Fruit fly (Drosophila melanogaster) whole organism, adult: ENCODE results near the gene Sfp38D.

ENCODE experiments used
- CG11617 ChIP-seq: fragments of 200-800 bp; sonication (Bioruptor generic); optimal IDR thresholded peaks from 2 replicates; lab custom pipeline; 2017; ENCODE audit warnings: mild to moderate bottlenecking, missing biosample characterization, missing genetic modification reagents, missing genetic modification characterization
- CG12768 ChIP-seq: fragments of 200-800 bp; sonication (Bioruptor generic); optimal IDR thresholded peaks from 2 replicates; lab custom pipeline; 2017; ENCODE audit warnings: missing biosample characterization, missing genetic modification characterization, mild to moderate bottlenecking, moderate library complexity, missing genetic modification reagents
- CG14711 ChIP-seq: fragments of 200-800 bp; sonication (Bioruptor generic); optimal IDR thresholded peaks from 2 replicates; lab custom pipeline; 2018; ENCODE audit warnings: missing biosample characterization, mild to moderate bottlenecking, missing genetic modification characterization, moderate library complexity
- CG1620 ChIP-seq: fragments of 200-800 bp; sonication (Bioruptor generic); optimal IDR thresholded peaks from 2 replicates; lab custom pipeline; 2016; ENCODE audit warnings: missing biosample characterization, missing genetic modification characterization
- CG33017 ChIP-seq: fragments of 200-800 bp; sonication (Bioruptor generic); optimal IDR thresholded peaks from 2 replicates; lab custom pipeline; 2018; ENCODE audit warnings: missing biosample characterization, mild to moderate bottlenecking, missing genetic modification characterization, moderate library complexity
- CG5204 ChIP-seq: fragments of 200-800 bp; sonication (Bioruptor generic); optimal IDR thresholded peaks from 2 replicates; lab custom pipeline; 2016; ENCODE audit warnings: missing biosample characterization, missing genetic modification characterization
- CG7045 ChIP-seq: fragments of 200-800 bp; sonication (Bioruptor generic); optimal IDR thresholded peaks from 2 replicates; lab custom pipeline; 2017; ENCODE audit warnings: missing biosample characterization, mild to moderate bottlenecking, missing genetic modification characterization
- CG7101 ChIP-seq: fragments of 200-800 bp; sonication (Bioruptor generic); optimal IDR thresholded peaks from 2 replicates; lab custom pipeline; 2018; ENCODE audit warnings: missing biosample characterization, mild to moderate bottlenecking, missing genetic modification characterization, moderate library complexity
- Clk ChIP-seq: fragments of 200-800 bp; sonication (Bioruptor generic); optimal IDR thresholded peaks from 2 replicates; lab custom pipeline; 2017; ENCODE audit warnings: missing biosample characterization, missing genetic modification characterization
- Crg-1 ChIP-seq: fragments of 200-800 bp; sonication (Bioruptor generic); optimal IDR thresholded peaks from 2 replicates; lab custom pipeline; 2016; ENCODE audit warnings: missing biosample characterization, missing genetic modification characterization
- Hr96 ChIP-seq: fragments of 200-800 bp; sonication (Bioruptor generic); optimal IDR thresholded peaks from 2 replicates; lab custom pipeline; 2016; ENCODE audit warnings: missing biosample characterization, missing genetic modification characterization
- Mnt ChIP-seq: fragments of 200-800 bp; sonication (Bioruptor generic); optimal IDR thresholded peaks from 2 replicates; lab custom pipeline; 2016; ENCODE audit warnings: missing biosample characterization, mild to moderate bottlenecking, missing genetic modification characterization
- bab1 ChIP-seq: fragments of 200-800 bp; sonication (Bioruptor generic); optimal IDR thresholded peaks from 3 replicates; lab custom pipeline; 2019; ENCODE audit warnings: missing biosample characterization, mild to moderate bottlenecking, missing genetic modification characterization, moderate library complexity
- cic ChIP-seq: fragments of 200-800 bp; sonication (Bioruptor generic); optimal IDR thresholded peaks from 2 replicates; lab custom pipeline; 2017; ENCODE audit warnings: missing biosample characterization, mild to moderate bottlenecking, missing genetic modification characterization, moderate library complexity
- cnc ChIP-seq, 2 experiments: fragments of >200 bp; optimal IDR thresholded peaks; 2 replicates each; lab custom pipeline; 2017
- kay ChIP-seq: fragments of 200-800 bp; sonication (Bioruptor generic); peaks from one replicate; lab custom pipeline; 2016; ENCODE audit warnings: missing biosample characterization, missing genetic modification characterization, borderline replicate concordance
- ovo ChIP-seq: fragments of 200-800 bp; sonication (Bioruptor generic); optimal IDR thresholded peaks from 2 replicates; lab custom pipeline; 2016; ENCODE audit warnings: missing biosample characterization, missing genetic modification characterization
- pad ChIP-seq: fragments of 200-800 bp; sonication (Bioruptor generic); optimal IDR thresholded peaks from 3 replicates; lab custom pipeline; 2017; ENCODE audit warnings: missing biosample characterization, missing genetic modification characterization, mild to moderate bottlenecking, moderate library complexity, missing genetic modification reagents
- tj ChIP-seq: fragments of 200-800 bp; sonication (Bioruptor generic); optimal IDR thresholded peaks from 3 replicates; lab custom pipeline; 2017; ENCODE audit warnings: missing biosample characterization, mild to moderate bottlenecking, missing genetic modification characterization, moderate library complexity
- toe ChIP-seq: fragments of 200-800 bp; sonication (Bioruptor generic); optimal IDR thresholded peaks from 2 replicates; lab custom pipeline; 2016; ENCODE audit warnings: missing biosample characterization, missing genetic modification characterization

Sfp38D gene

DNA sequence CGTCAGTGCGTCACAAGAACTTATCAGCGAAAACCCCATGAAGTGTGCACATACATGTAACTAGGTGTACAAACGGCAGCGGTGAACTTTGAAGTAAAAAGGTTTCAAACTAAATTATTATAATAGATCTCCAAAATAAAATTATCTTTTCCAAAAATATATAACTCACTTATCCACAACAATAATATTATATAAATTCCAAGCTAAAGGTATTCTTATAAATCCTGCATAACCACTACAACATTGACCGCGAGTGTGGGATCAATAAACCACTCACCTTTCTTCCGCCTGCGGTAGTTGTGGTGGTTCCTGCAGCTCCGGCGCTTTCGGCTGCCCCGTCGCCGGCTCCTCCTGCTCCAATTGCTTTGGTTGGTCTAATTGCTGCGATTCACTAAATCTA lies 34.0 kb downstream of the Sfp38D start:
- TF ChIP-seq Clk (GFP tag; lab: Kevin White, UChicago): peak; percentile 54
- TF ChIP-seq CG14711 (tag; lab: Kevin White, UChicago): peak; percentile 49
- TF ChIP-seq CG7045 (GFP tag; lab: Kevin White, UChicago): peak; percentile 17
- TF ChIP-seq pad: peak; percentile 12
- TF ChIP-seq kay: no peak
- no peak for TF ChIP-seq CG1620 (GFP tag; lab: Kevin White, UChicago)
- TF ChIP-seq CG7101 (tag; lab: Kevin White, UChicago): peak; percentile 68
- no peak for TF ChIP-seq ovo (GFP tag; lab: Kevin White, UChicago)
- no peak for TF ChIP-seq cnc (optimal IDR thresholded peaks at IDR 0.05; lab: Kevin White, UChicago)
- TF ChIP-seq bab1: no peak
- TF ChIP-seq CG33017 (tag; lab: Kevin White, UChicago): peak; percentile 59
- no peak for TF ChIP-seq Crg-1 (GFP tag; lab: Kevin White, UChicago)
- TF ChIP-seq Hr96: no peak
- TF ChIP-seq cic (GFP tag; lab: Kevin White, UChicago): no peak
- TF ChIP-seq tj (GFP tag; lab: Kevin White, UChicago): no peak
- TF ChIP-seq CG12768 (GFP tag; lab: Kevin White, UChicago): peak; percentile 72
- TF ChIP-seq toe (GFP tag; lab: Kevin White, UChicago): no peak
- no peak for TF ChIP-seq CG5204 (GFP tag; lab: Kevin White, UChicago)
- TF ChIP-seq Mnt (GFP tag; lab: Kevin White, UChicago): peak; percentile 7
- no peak for TF ChIP-seq CG11617 (GFP tag; lab: Kevin White, UChicago)

- TF ChIP-seq cnc (optimal IDR thresholded peaks at IDR 0.05; lab: Kevin White, UChicago) (no peak), CG33017 (tag; lab: Kevin White, UChicago) (peak; percentile 29), CG14711 (tag; lab: Kevin White, UChicago) (peak; percentile 45), tj (GFP tag; lab: Kevin White, UChicago) (peak; percentile 21), CG1620 (GFP tag; lab: Kevin White, UChicago) (peak; percentile 10), ovo (GFP tag; lab: Kevin White, UChicago) (no peak), bab1 (peak; percentile 58), Hr96 (no peak), CG7045 (GFP tag; lab: Kevin White, UChicago) (peak; percentile 13), toe (GFP tag; lab: Kevin White, UChicago) (peak; percentile 20), Crg-1 (GFP tag; lab: Kevin White, UChicago) (peak; percentile 23), Clk (GFP tag; lab: Kevin White, UChicago) (no peak), CG7101 (tag; lab: Kevin White, UChicago) (peak; percentile 37), pad (peak; percentile 15), cic (GFP tag; lab: Kevin White, UChicago) (peak; percentile 47), CG5204 (GFP tag; lab: Kevin White, UChicago) (no peak), Mnt (GFP tag; lab: Kevin White, UChicago) (peak; percentile 46), CG12768 (GFP tag; lab: Kevin White, UChicago) (no peak), CG11617 (GFP tag; lab: Kevin White, UChicago) (peak; percentile 23), kay (peak; percentile 64)
These were observed 35.2 kb downstream of the Sfp38D start, which contains the start of the genes CG31678 and IKKepsilon for dm6 chr2L:20675875-20676274. Gene CG31678 (minus strand): TSS chr2L:20675941. Gene IKKepsilon (plus strand): TSS chr2L:20676045.

DNA sequence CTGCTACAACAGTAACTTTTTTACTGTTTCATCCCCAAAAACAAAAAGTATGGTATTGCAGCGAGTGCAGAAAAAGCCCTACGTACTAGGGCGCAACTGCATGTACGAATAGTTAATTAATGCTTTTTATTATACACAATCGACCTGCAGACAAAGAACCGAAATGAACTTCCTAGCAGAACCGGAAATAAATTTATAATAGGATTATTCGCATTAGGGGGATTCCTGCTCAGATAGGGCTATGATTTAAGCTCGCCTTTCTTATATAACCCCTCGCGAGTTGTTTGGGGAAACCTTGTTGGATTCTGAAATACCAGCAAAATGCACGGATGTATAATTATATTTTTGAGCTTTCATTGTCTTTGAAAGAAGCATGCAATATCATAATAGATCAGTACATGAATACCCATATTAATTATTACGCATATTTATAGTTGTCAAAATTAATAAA lies 41.0 kb downstream of the Sfp38D start, which contains the start of gene Cen:
Gene Cen, minus strand, starts transcription at position 199 of the 451 bp plus-strand sequence.
- peak; percentile 67 for TF ChIP-seq CG5204 (GFP tag; lab: Kevin White, UChicago)
- TF ChIP-seq Mnt (GFP tag; lab: Kevin White, UChicago): peak; percentile 50
- peak; percentile 69 for TF ChIP-seq CG11617 (GFP tag; lab: Kevin White, UChicago)
- peak; percentile 8 for TF ChIP-seq CG12768 (GFP tag; lab: Kevin White, UChicago)
- peak; percentile 77 for TF ChIP-seq toe (GFP tag; lab: Kevin White, UChicago)
- peak; percentile 7 for TF ChIP-seq CG33017 (tag; lab: Kevin White, UChicago)
- peak; percentile 20 for TF ChIP-seq Crg-1 (GFP tag; lab: Kevin White, UChicago)
- TF ChIP-seq cnc (optimal IDR thresholded peaks at IDR 0.05; lab: Kevin White, UChicago): no peak
- no peak for TF ChIP-seq cic (GFP tag; lab: Kevin White, UChicago)
- TF ChIP-seq kay: peak; percentile 14
- peak; percentile 61 for TF ChIP-seq CG7045 (GFP tag; lab: Kevin White, UChicago)
- no peak for TF ChIP-seq Clk (GFP tag; lab: Kevin White, UChicago)
- TF ChIP-seq CG14711 (tag; lab: Kevin White, UChicago): peak; percentile 12
- TF ChIP-seq CG1620 (GFP tag; lab: Kevin White, UChicago): peak; percentile 64
- peak; percentile 53 for TF ChIP-seq bab1
- TF ChIP-seq tj (GFP tag; lab: Kevin White, UChicago): peak; percentile 37
- TF ChIP-seq Hr96: peak; percentile 67
- TF ChIP-seq pad: peak; percentile 3
- TF ChIP-seq CG7101 (tag; lab: Kevin White, UChicago): peak; percentile 43
- TF ChIP-seq ovo (GFP tag; lab: Kevin White, UChicago): no peak

DNA sequence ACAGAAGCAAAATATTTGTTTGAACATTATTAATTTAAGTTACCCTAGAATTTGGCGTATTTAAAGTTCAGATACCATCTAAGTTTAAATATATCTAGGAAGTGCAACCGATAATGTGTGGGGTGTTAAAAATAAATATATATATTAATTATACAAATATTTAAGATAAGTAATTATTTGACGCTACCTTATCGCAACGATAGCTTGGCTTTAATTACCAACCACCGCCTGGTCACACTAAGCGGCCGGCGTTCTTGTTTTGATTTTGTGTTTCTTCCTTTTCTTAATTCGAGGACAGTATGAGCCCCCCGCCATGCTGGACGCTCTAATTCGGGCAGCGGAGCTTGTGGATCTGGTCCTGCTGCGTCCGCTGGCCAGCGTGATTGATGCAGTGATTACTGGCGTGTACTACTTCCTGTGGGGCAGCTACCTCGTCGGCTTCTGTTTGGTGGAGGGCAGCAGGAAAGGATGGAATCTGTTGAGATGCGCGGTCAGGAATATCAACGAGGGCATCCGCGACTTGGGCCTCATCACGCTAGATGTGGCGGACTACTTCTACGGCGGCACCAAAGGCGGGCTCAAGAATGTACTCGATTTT lies 41.5 kb downstream of the Sfp38D start, which contains the start of gene CG2617:
Gene CG2617, plus strand, starts transcription at position 233 of the 598 bp plus-strand sequence.
- no peak for TF ChIP-seq CG7101 (tag; lab: Kevin White, UChicago)
- no peak for TF ChIP-seq tj (GFP tag; lab: Kevin White, UChicago)
- peak; percentile 24 for TF ChIP-seq CG11617 (GFP tag; lab: Kevin White, UChicago)

- TF ChIP-seq cnc (optimal IDR thresholded peaks at IDR 0.05; lab: Kevin White, UChicago) (no peak), pad (no peak), kay (no peak), CG12768 (GFP tag; lab: Kevin White, UChicago) (no peak), CG14711 (tag; lab: Kevin White, UChicago) (no peak)
These were observed 48.0 kb downstream of the Sfp38D start for dm6 chr2L:20688722-20689121.
